Worm (Caenorhabditis elegans): ENCODE data around the gene irld-52.
"Not testable (repeated sequence)": the region's sequence is repeated elsewhere in the genome, so short reads cannot be mapped to it uniquely, and the experiment has no call there.

DNA sequence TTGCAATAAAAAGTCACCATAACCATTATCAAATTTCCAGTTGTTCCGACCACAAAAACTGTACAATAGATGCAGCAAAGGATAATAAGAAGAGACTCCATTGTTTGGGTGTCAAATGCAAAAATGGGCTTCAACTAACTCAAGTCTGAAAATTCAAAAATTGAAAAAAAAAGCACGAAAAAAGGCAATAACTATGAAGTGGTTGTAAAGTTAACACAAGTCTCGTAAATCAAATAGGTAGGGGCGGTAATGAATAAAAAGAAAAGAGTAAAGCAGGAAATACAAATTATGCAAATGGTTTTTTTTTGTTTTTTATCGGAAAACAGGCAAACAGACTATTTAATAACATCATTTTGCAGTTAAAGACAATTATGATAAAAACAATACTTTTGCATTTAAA, 27.9 kb downstream of the irld-52 start, which contains the start of gene srsx-38:
- not testable (repeated sequence) for TF ChIP-seq ztf-29 (GFP tag; IDR thresholded peaks at IDR 0.05); ztf-23 (GFP tag; IDR thresholded peaks at IDR 0.05); klf-2 (GFP tag; conservative IDR thresholded peaks at IDR 0.05); ref-1 (GFP tag; conservative IDR thresholded peaks at IDR 0.05); cog-1 (tag; optimal IDR thresholded peaks at IDR 0.05); T22C8.4 (GFP tag; IDR thresholded peaks at IDR 0.05)
